Worm (Caenorhabditis elegans) whole organism, L2 larva: ENCODE results near the gene Y6E2A.1.

ENCODE experiments used
- alr-1 ChIP-seq: fragments of 150-350 bp; optimal IDR thresholded peaks from 2 replicates; lab custom pipeline; 2014; ENCODE audit warnings: missing biosample characterization, missing genetic modification characterization
- ama-1 ChIP-seq: fragments of 150-350 bp; optimal IDR thresholded peaks from 2 replicates; lab custom pipeline; 2018; ENCODE audit warnings: inconsistent platforms
- blmp-1 ChIP-seq: sonication (generic microtip); optimal IDR thresholded peaks from 2 replicates; lab custom pipeline; 2017; ENCODE audit warnings: missing genetic modification characterization, mild to moderate bottlenecking, missing compliant biosample characterization, antibody characterized with exemption, moderate library complexity; ENCODE audit not compliant: insufficient read depth
- ceh-16 ChIP-seq: fragments of 150-350 bp; optimal IDR thresholded peaks from 2 replicates; lab custom pipeline; 2014; ENCODE audit warnings: missing biosample characterization, missing genetic modification characterization
- ceh-82 ChIP-seq: fragments of 150-350 bp; optimal IDR thresholded peaks from 2 replicates; lab custom pipeline; 2014; ENCODE audit warnings: missing biosample characterization, missing genetic modification characterization
- crh-2 ChIP-seq: sonication (generic microtip); optimal IDR thresholded peaks from 2 replicates; lab custom pipeline; 2017; ENCODE audit warnings: missing biosample characterization, missing genetic modification characterization
- egl-27 ChIP-seq: sonication (generic microtip); optimal IDR thresholded peaks from 3 replicates; lab custom pipeline; 2017; ENCODE audit warnings: missing biosample characterization, missing genetic modification reagents, missing genetic modification characterization
- elt-1 ChIP-seq: fragments of 150-350 bp; optimal IDR thresholded peaks from 2 replicates; lab custom pipeline; 2014; ENCODE audit warnings: missing biosample characterization, missing genetic modification characterization
- fos-1 ChIP-seq: fragments of 150-350 bp; optimal IDR thresholded peaks from 2 replicates; lab custom pipeline; 2014; ENCODE audit warnings: missing biosample characterization, missing genetic modification characterization
- lin-39 ChIP-seq: fragments of 150-350 bp; optimal IDR thresholded peaks from 2 replicates; lab custom pipeline; 2014; ENCODE audit warnings: missing biosample characterization, missing genetic modification reagents, missing genetic modification characterization
- nhr-10 ChIP-seq: sonication (generic microtip); optimal IDR thresholded peaks from 2 replicates; lab custom pipeline; 2017; ENCODE audit warnings: missing biosample characterization, missing genetic modification characterization
- nhr-129 ChIP-seq: fragments of 150-350 bp; optimal IDR thresholded peaks from 2 replicates; lab custom pipeline; 2014; ENCODE audit warnings: missing biosample characterization, missing genetic modification characterization
- nhr-23 ChIP-seq: fragments of 150-350 bp; optimal IDR thresholded peaks from 2 replicates; lab custom pipeline; 2014; ENCODE audit warnings: missing biosample characterization, missing genetic modification reagents, missing genetic modification characterization
- nhr-237 ChIP-seq: fragments of 150-350 bp; optimal IDR thresholded peaks from 2 replicates; lab custom pipeline; 2014; ENCODE audit warnings: missing biosample characterization, missing genetic modification characterization
- nhr-25 ChIP-seq: fragments of 150-350 bp; sonication (generic microtip); optimal IDR thresholded peaks from 3 replicates; lab custom pipeline; 2014; ENCODE audit warnings: missing biosample characterization, missing genetic modification characterization
- nhr-6 ChIP-seq: fragments of 150-350 bp; optimal IDR thresholded peaks from 2 replicates; lab custom pipeline; 2014; ENCODE audit warnings: missing biosample characterization, missing genetic modification characterization
- peb-1 ChIP-seq: fragments of 150-350 bp; optimal IDR thresholded peaks from 2 replicates; lab custom pipeline; 2014; ENCODE audit warnings: missing biosample characterization, missing genetic modification characterization
- sem-4 ChIP-seq: fragments of 150-350 bp; optimal IDR thresholded peaks from 2 replicates; lab custom pipeline; 2014; ENCODE audit warnings: missing biosample characterization, missing genetic modification reagents, missing genetic modification characterization
- sma-3 ChIP-seq: sonication (generic microtip); optimal IDR thresholded peaks from 2 replicates; lab custom pipeline; 2016; ENCODE audit warnings: missing genetic modification reagents, missing genetic modification characterization, missing compliant biosample characterization
- sma-9 ChIP-seq, 2 experiments: fragments of 150-350 bp in 1 of 2; sonication (generic microtip) in 1 of 2; optimal IDR thresholded peaks; 2 replicates each; lab custom pipeline; 2014 to 2016; ENCODE audit warnings: missing genetic modification characterization in 2 of 2, mild to moderate bottlenecking in 1 of 2, missing biosample characterization in 1 of 2, missing compliant biosample characterization in 1 of 2, missing genetic modification reagents in 1 of 2, moderate library complexity in 1 of 2
- snpc-4 ChIP-seq: fragments of 150-350 bp; optimal IDR thresholded peaks from 2 replicates; lab custom pipeline; 2014; ENCODE audit warnings: missing biosample characterization, missing genetic modification characterization
- ztf-4 ChIP-seq: fragments of 150-350 bp; optimal IDR thresholded peaks from 2 replicates; lab custom pipeline; 2014; ENCODE audit warnings: missing biosample characterization, missing genetic modification characterization

Gene Y6E2A.1

ce11 chrV:15661580-15661979 lies 48.7 kb downstream of the Y6E2A.1 start:
- TF ChIP-seq crh-2 (tag; lab: Kevin White, UChicago): no peak
- no peak for TF ChIP-seq nhr-25 (tag; lab: Kevin White, UChicago)
- TF ChIP-seq alr-1 (tag; lab: Kevin White, UChicago): no peak
- no peak for TF ChIP-seq lin-39 (tag; lab: Kevin White, UChicago)
- TF ChIP-seq sma-9 (GFP tag; optimal IDR thresholded peaks at IDR 0.05; lab: Kevin White, UChicago): peak; percentile 7
- no peak for TF ChIP-seq sma-9 (tag; optimal IDR thresholded peaks at IDR 0.05; lab: Kevin White, UChicago)
- peak; percentile 9 for TF ChIP-seq sem-4
- TF ChIP-seq snpc-4: no peak
- no peak for TF ChIP-seq nhr-237 (tag; lab: Kevin White, UChicago)
- no peak for TF ChIP-seq ama-1 (lab: Kevin White, UChicago)
- TF ChIP-seq nhr-129 (tag; lab: Kevin White, UChicago): peak; percentile 0
- no peak for TF ChIP-seq sma-3 (GFP tag; lab: Kevin White, UChicago)
- TF ChIP-seq blmp-1 (tag; lab: Kevin White, UChicago): no peak

DNA sequence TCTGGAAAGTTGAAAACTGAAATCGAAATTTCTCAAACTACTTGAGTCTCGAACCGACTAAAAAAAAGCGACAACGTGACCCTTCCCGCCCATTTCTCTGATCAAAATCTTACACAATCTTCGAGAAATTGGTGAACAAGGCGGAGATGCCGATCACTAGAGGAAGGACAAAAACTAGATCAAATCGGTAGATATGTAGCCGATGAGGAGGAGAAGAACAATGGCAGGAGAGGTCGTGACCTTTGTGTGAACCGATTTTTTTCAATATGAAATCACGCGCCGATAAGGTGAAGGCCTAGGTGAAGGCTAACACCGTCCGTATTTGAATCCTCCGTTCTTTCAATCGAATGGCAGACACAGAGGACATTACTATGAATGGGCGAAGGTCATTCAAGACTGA lies 49.3 kb downstream of the Y6E2A.1 start:
- TF ChIP-seq ztf-4 (tag; lab: Kevin White, UChicago) (no peak), sem-4 (peak; percentile 43), sma-9 (GFP tag; optimal IDR thresholded peaks at IDR 0.05; lab: Kevin White, UChicago) (peak; percentile 73), sma-9 (tag; optimal IDR thresholded peaks at IDR 0.05; lab: Kevin White, UChicago) (no peak), egl-27 (tag; lab: Kevin White, UChicago) (peak; percentile 19), elt-1 (peak; percentile 98), nhr-23 (tag; lab: Kevin White, UChicago) (peak; percentile 92), blmp-1 (tag; lab: Kevin White, UChicago) (peak; percentile 77), sma-3 (GFP tag; lab: Kevin White, UChicago) (peak; percentile 32), ceh-82 (tag; lab: Kevin White, UChicago) (no peak), nhr-25 (tag; lab: Kevin White, UChicago) (peak; percentile 96), fos-1 (tag; lab: Kevin White, UChicago) (no peak), nhr-10 (tag; lab: Kevin White, UChicago) (no peak), nhr-6 (peak; percentile 17), ceh-16 (tag; lab: Kevin White, UChicago) (peak; percentile 75), peb-1 (tag; lab: Kevin White, UChicago) (peak; percentile 8)
